Worm (Caenorhabditis elegans): Measurements from ENCODE around the gene phat-3.

- TF ChIP-seq med-1 (GFP tag; optimal IDR thresholded peaks at IDR 0.05; ENCODE audit: insufficient read depth) (peak; percentile 16), flt-1 (GFP tag; IDR thresholded peaks at IDR 0.05) (no peak), T22C8.4 (GFP tag; IDR thresholded peaks at IDR 0.05) (no peak)
Measured at ce11 chrV:4029627-4030026, 14.1 kb upstream of the phat-3 start.
